Worm (Caenorhabditis elegans) whole organism, young adult: ENCODE measurements around the gene memi-3.
A peak's percentile ranks its signal among the peaks of the same experiment; 100 is the strongest.
"Not testable (repeated sequence)": the region's sequence is repeated elsewhere in the genome, so short reads cannot be mapped to it uniquely, and the experiment has no call there.

Source experiments
- B0336.3 ChIP-seq: fragments of 200-800 bp; sonication (Bioruptor generic); IDR thresholded peaks from 2 replicates; pipeline ENCODE4 v1.3.6; 2022; ENCODE audit warnings: missing genetic modification characterization, missing compliant biosample characterization
- D2030.7 ChIP-seq: fragments of 200-800 bp; sonication (Bioruptor generic); IDR thresholded peaks from 2 replicates; pipeline ENCODE4 v1.3.6; 2022; ENCODE audit warnings: missing genetic modification reagents, missing genetic modification characterization, missing compliant biosample characterization
- F33H1.4 ChIP-seq: fragments of 200-800 bp; sonication (Bioruptor generic); IDR thresholded peaks from 2 replicates; pipeline ENCODE4 v1.3.6; 2022; ENCODE audit warnings: missing genetic modification reagents, missing genetic modification characterization, missing compliant biosample characterization
- F39B2.1 ChIP-seq: fragments of 200-800 bp; sonication (Bioruptor generic); IDR thresholded peaks from 2 replicates; pipeline ENCODE4 v1.3.6; 2022; ENCODE audit warnings: missing genetic modification reagents, missing genetic modification characterization, missing compliant biosample characterization
- F49E8.2 ChIP-seq: sonication (generic microtip); optimal IDR thresholded peaks from 3 replicates; lab custom pipeline; 2017; ENCODE audit warnings: missing genetic modification characterization, mild to moderate bottlenecking, missing compliant biosample characterization, antibody characterized with exemption, moderate library complexity; ENCODE audit not compliant: insufficient read depth
- Y53G8AR.9 ChIP-seq: fragments of 200-800 bp; sonication (Bioruptor generic); conservative IDR thresholded peaks from 2 replicates; pipeline ENCODE4 v1.3.6; 2022; ENCODE audit warnings: missing genetic modification reagents, missing genetic modification characterization, missing compliant biosample characterization
- Y56A3A.18 ChIP-seq: fragments of 200-800 bp; sonication (Bioruptor generic); IDR thresholded peaks from 2 replicates; pipeline ENCODE4 v1.3.6; 2022; ENCODE audit warnings: missing genetic modification reagents, missing genetic modification characterization, missing compliant biosample characterization
- Y79H2A.3 ChIP-seq: fragments of 200-800 bp; sonication (Bioruptor generic); conservative IDR thresholded peaks from 2 replicates; pipeline ENCODE4 v1.3.6; 2022; ENCODE audit warnings: missing genetic modification reagents, missing genetic modification characterization, missing compliant biosample characterization
- Y95B8A.8 ChIP-seq: fragments of 200-800 bp; sonication (Bioruptor generic); IDR thresholded peaks from 2 replicates; pipeline ENCODE4 v1.3.6; 2022; ENCODE audit warnings: missing genetic modification reagents, missing genetic modification characterization, missing compliant biosample characterization
- ama-1 ChIP-seq, 3 experiments: fragments of 150-350 bp in 1 of 3; sonication (generic microtip) in 2 of 3; optimal IDR thresholded peaks; 2 replicates each; lab custom pipeline; 2014 to 2018; ENCODE audit warnings: missing biosample characterization in 2 of 3, missing genetic modification characterization in 2 of 3, missing genetic modification reagents in 2 of 3
- aptf-2 ChIP-seq: fragments of 200-800 bp; sonication (Bioruptor generic); conservative IDR thresholded peaks from 2 replicates; pipeline ENCODE4 v1.3.6; 2022; ENCODE audit warnings: missing genetic modification reagents, missing genetic modification characterization, missing compliant biosample characterization
- aptf-3 ChIP-seq: fragments of 200-800 bp; sonication (Bioruptor generic); IDR thresholded peaks from 2 replicates; pipeline ENCODE4 v1.3.6; 2022; ENCODE audit warnings: missing genetic modification characterization, missing compliant biosample characterization
- attf-6 ChIP-seq: fragments of 200-800 bp; sonication (Bioruptor generic); IDR thresholded peaks from 2 replicates; pipeline ENCODE4 v1.3.6; 2022; ENCODE audit warnings: missing genetic modification reagents, missing genetic modification characterization, missing compliant biosample characterization
- cebp-1 ChIP-seq, 2 experiments: fragments of 200-800 bp in 1 of 2; sonication (Bioruptor generic) in 1 of 2; sonication (generic microtip) in 1 of 2; IDR thresholded peaks in 1 of 2; optimal IDR thresholded peaks in 1 of 2; 2 replicates each; pipeline versions ENCODE4 v1.3.6 to Lab custom; 2017 to 2022; ENCODE audit warnings: missing compliant biosample characterization in 2 of 2, missing genetic modification characterization in 2 of 2, mild to moderate bottlenecking in 1 of 2, missing genetic modification reagents in 1 of 2, moderate library complexity in 1 of 2
- cebp-2 ChIP-seq: fragments of 200-800 bp; sonication (Bioruptor generic); IDR thresholded peaks from 2 replicates; pipeline ENCODE4 v1.3.6; 2022; ENCODE audit warnings: missing genetic modification characterization, missing compliant biosample characterization
- ceh-100 ChIP-seq: fragments of 200-800 bp; sonication (Bioruptor generic); IDR thresholded peaks from 2 replicates; pipeline ENCODE4 v1.3.6; 2022; ENCODE audit warnings: missing genetic modification reagents, missing genetic modification characterization, missing compliant biosample characterization
- ceh-58 ChIP-seq: fragments of 200-800 bp; sonication (Bioruptor generic); IDR thresholded peaks from 2 replicates; pipeline ENCODE4 v1.3.6; 2022; ENCODE audit warnings: missing genetic modification characterization, missing compliant biosample characterization
- dox-1 ChIP-seq: fragments of 200-800 bp; sonication (Bioruptor generic); IDR thresholded peaks from 2 replicates; pipeline ENCODE4 v1.3.6; 2022; ENCODE audit warnings: missing genetic modification reagents, missing genetic modification characterization, missing compliant biosample characterization
- egrh-3 ChIP-seq: fragments of 200-800 bp; sonication (Bioruptor generic); IDR thresholded peaks from 2 replicates; pipeline ENCODE4 v1.3.6; 2022; ENCODE audit warnings: missing genetic modification reagents, missing genetic modification characterization, missing compliant biosample characterization
- ekl-4 ChIP-seq: fragments of 200-800 bp; sonication (Bioruptor generic); IDR thresholded peaks from 2 replicates; pipeline ENCODE4 v1.3.6; 2022; ENCODE audit warnings: missing genetic modification reagents, missing genetic modification characterization, missing compliant biosample characterization
- hrde-1 ChIP-seq: sonication (generic microtip); optimal IDR thresholded peaks from 2 replicates; lab custom pipeline; 2016; ENCODE audit warnings: missing genetic modification characterization, mild to moderate bottlenecking, missing compliant biosample characterization, moderate library complexity, missing genotype, missing genetic modification reagents, borderline replicate concordance
- hsf-1 ChIP-seq: fragments of 200-800 bp; sonication (Bioruptor generic); IDR thresholded peaks from 2 replicates; pipeline ENCODE4 v1.3.6; 2022; ENCODE audit warnings: missing genetic modification reagents, missing genetic modification characterization, missing compliant biosample characterization
- lin-26 ChIP-seq: fragments of 200-800 bp; sonication (Bioruptor generic); IDR thresholded peaks from 2 replicates; pipeline ENCODE4 v1.3.6; 2022; ENCODE audit warnings: missing genetic modification reagents, missing genetic modification characterization, missing compliant biosample characterization
- lin-54 ChIP-seq: fragments of 200-800 bp; sonication (Bioruptor generic); optimal IDR thresholded peaks from 2 replicates; lab custom pipeline; 2018; ENCODE audit warnings: mild to moderate bottlenecking, missing genetic modification characterization, missing compliant biosample characterization
- madf-3 ChIP-seq: fragments of 200-800 bp; sonication (Bioruptor generic); IDR thresholded peaks from 2 replicates; pipeline ENCODE4 v1.3.6; 2022; ENCODE audit warnings: missing genetic modification reagents, missing genetic modification characterization, missing compliant biosample characterization
- madf-6 ChIP-seq: fragments of 200-800 bp; sonication (Bioruptor generic); IDR thresholded peaks from 2 replicates; pipeline ENCODE4 v1.3.6; 2022; ENCODE audit warnings: missing genetic modification reagents, missing genetic modification characterization, missing compliant biosample characterization
- madf-8 ChIP-seq: fragments of 200-800 bp; sonication (Bioruptor generic); conservative IDR thresholded peaks from 2 replicates; pipeline ENCODE4 v1.3.6; 2022; ENCODE audit warnings: missing genetic modification reagents, missing genetic modification characterization, missing compliant biosample characterization
- mcd-1 ChIP-seq: fragments of 200-800 bp; sonication (Bioruptor generic); IDR thresholded peaks from 2 replicates; pipeline ENCODE4 v1.3.6; 2022; ENCODE audit warnings: missing genetic modification reagents, missing genetic modification characterization, missing compliant biosample characterization
- pbrm-1 ChIP-seq: fragments of 200-800 bp; sonication (Bioruptor generic); IDR thresholded peaks from 2 replicates; pipeline ENCODE4 v1.3.6; 2022; ENCODE audit warnings: missing genetic modification reagents, missing genetic modification characterization, missing compliant biosample characterization
- snpc-3.4 ChIP-seq: sonication (generic microtip); optimal IDR thresholded peaks from 2 replicates; lab custom pipeline; 2017; ENCODE audit warnings: missing genetic modification characterization, mild to moderate bottlenecking, missing compliant biosample characterization, antibody characterized with exemption, moderate library complexity, missing genotype, missing genetic modification reagents
- snpc-4 ChIP-seq, 5 experiments: fragments of 150-350 bp in 1 of 5; sonication (generic microtip) in 4 of 5; optimal IDR thresholded peaks; 2 replicates each; lab custom pipeline; 2014 to 2018; ENCODE audit warnings: missing genetic modification characterization in 5 of 5, missing biosample characterization in 3 of 5, antibody characterized with exemption in 2 of 5, mild to moderate bottlenecking in 2 of 5, missing compliant biosample characterization in 2 of 5, missing genotype in 2 of 5, moderate library complexity in 2 of 5, missing genetic modification reagents in 1 of 5
- tbp1 ChIP-seq: fragments of 200-800 bp; sonication (Bioruptor generic); optimal IDR thresholded peaks from 2 replicates; lab custom pipeline; 2018; ENCODE audit warnings: mild to moderate bottlenecking, missing genetic modification characterization, missing compliant biosample characterization
- xnd-1 ChIP-seq: sonication (generic microtip); optimal IDR thresholded peaks from 2 replicates; lab custom pipeline; 2016; ENCODE audit warnings: missing genotype, missing genetic modification reagents, missing genetic modification characterization, missing compliant biosample characterization

The memi-3 gene

DNA sequence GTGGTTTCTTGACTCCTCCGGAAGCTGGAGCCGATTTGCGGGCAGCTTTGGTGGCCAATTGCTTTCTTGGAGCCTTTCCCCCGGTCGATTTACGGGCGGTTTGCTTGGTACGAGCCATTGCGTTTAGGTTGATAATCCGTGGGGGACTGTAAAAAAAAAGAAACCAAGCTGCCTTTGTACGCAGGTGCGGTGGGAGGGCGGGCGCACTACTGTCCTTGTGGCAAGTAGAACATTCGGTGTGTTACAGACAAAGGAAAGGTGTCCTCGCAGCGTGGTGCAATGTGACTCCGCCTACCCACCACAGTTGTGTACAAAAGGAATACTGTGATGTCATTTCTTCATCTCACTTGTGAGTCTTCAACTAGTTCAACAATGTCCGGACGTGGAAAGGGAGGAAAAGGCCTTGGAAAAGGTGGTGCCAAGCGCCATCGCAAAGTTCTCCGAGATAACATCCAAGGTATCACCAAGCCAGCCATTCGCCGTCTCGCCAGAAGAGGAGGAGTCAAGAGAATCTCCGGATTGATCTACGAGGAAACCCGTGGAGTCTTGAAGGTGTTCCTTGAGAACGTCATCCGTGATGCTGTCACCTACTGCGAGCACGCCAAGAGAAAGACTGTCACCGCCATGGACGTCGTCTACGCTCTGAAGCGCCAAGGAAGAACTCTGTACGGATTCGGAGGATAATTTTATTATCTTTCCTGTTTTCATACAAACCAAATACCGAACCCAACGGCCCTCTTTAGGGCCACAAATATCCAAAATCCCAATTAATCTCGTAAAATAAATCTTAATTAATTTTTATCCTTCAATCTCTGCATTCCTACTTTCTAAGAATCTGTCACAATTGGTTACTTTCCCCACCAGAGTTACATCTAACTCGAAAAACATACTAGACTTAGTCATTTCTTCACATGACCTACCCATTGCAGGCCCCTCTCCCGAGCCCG lies 3.9 kb upstream of the memi-3 start, which contains the start of the genes his-63 and his-64 (continued):
- TF ChIP-seq ekl-4 (peak; percentile 70), madf-3 (GFP tag; lab: Robert Waterston, UW) (peak; percentile 81; the same call in 1 of the 2 replicates), lin-54 (peak; percentile 5), F33H1.4 (peak; percentile 54), egrh-3 (GFP tag; lab: Robert Waterston, UW) (peak; percentile 8; the same call in 1 of the 2 replicates), aptf-2 (GFP tag; lab: Robert Waterston, UW) (peak; percentile 92), tbp1 (GFP tag; lab: Kevin White, UChicago) (peak; percentile 48), lin-26 (GFP tag; lab: Robert Waterston, UW) (peak; percentile 85), snpc-3.4 (tag; lab: Kevin White, UChicago) (peak; percentile 39), snpc-4 (tag; optimal IDR thresholded peaks at IDR 0.05; lab: Kevin White, UChicago) (peak in 1 of 4 experiments; percentile 25), Y53G8AR.9 (GFP tag; lab: Robert Waterston, UW) (peak; percentile 66), hrde-1 (tag; lab: Kevin White, UChicago) (peak; percentile 63), cebp-2 (GFP tag; lab: Robert Waterston, UW) (0 out of 2 replicates have a peak, but pooled peaks have one; percentile 28), F49E8.2 (peak; percentile 37), mcd-1 (GFP tag; lab: Robert Waterston, UW) (0 out of 2 replicates have a peak, but pooled peaks have one; percentile 34), ceh-58 (peak; percentile 84; the same call in 1 of the 2 replicates), aptf-3 (GFP tag; lab: Robert Waterston, UW) (0 out of 2 replicates have a peak, but pooled peaks have one; percentile 28), Y56A3A.18 (GFP tag; lab: Robert Waterston, UW) (peak; percentile 15; the same call in 1 of the 2 replicates), B0336.3 (peak; percentile 61; the same call in 1 of the 2 replicates), xnd-1 (peak; percentile 12), ceh-100 (GFP tag; lab: Robert Waterston, UW) (0 out of 2 replicates have a peak, but pooled peaks have one; percentile 26), pbrm-1 (peak; percentile 62; the same call in 1 of the 2 replicates), dox-1 (GFP tag; lab: Robert Waterston, UW) (peak; percentile 90)
- not testable (repeated sequence) for TF ChIP-seq snpc-4 (GFP tag; optimal IDR thresholded peaks at IDR 0.05; lab: Kevin White, UChicago)

DNA sequence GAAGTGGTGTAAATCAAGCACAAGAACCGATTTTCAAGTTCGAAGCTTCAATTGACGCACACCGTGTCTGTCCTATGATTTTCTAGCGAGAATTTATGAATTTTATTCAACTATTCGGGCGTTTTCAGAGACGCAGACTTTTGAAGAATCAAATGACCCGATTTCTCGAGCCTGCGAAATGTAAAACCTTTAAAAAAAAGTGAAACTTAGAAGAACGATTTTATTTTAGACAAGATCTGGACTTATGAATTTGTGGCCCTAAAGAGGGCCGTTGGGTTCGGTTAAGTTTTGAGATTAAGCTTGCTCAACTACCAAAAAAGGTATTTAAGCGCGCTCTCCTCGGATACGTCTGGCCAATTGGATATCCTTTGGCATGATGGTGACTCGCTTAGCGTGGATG lies 3.0 kb upstream of the memi-3 start:
- TF ChIP-seq snpc-4 (GFP tag; optimal IDR thresholded peaks at IDR 0.05; lab: Kevin White, UChicago); ama-1 (optimal IDR thresholded peaks at IDR 0.05; lab: Kevin White, UChicago); cebp-1 (GFP tag; IDR thresholded peaks at IDR 0.05; lab: Robert Waterston, UW): not testable (repeated sequence)
- TF ChIP-seq snpc-4 (tag; optimal IDR thresholded peaks at IDR 0.05; lab: Kevin White, UChicago) (peak in 1 of 4 experiments; percentile 6), hrde-1 (tag; lab: Kevin White, UChicago) (peak; percentile 34), ama-1 (GFP tag; optimal IDR thresholded peaks at IDR 0.05; lab: Kevin White, UChicago) (peak in 1 of 2 experiments; percentile 36), F33H1.4 (peak; percentile 39), ekl-4 (peak; percentile 68), Y79H2A.3 (GFP tag; lab: Robert Waterston, UW) (0 out of 2 replicates have a peak, but pooled peaks have one; percentile 18), lin-26 (GFP tag; lab: Robert Waterston, UW) (peak; percentile 60), Y95B8A.8 (GFP tag; lab: Robert Waterston, UW) (peak; percentile 64; the same call in 1 of the 2 replicates), D2030.7 (peak; percentile 26), B0336.3 (0 out of 2 replicates have a peak, but pooled peaks have one; percentile 12), ceh-58 (0 out of 2 replicates have a peak, but pooled peaks have one; percentile 70), madf-6 (GFP tag; lab: Robert Waterston, UW) (peak; percentile 61), cebp-1 (tag; optimal IDR thresholded peaks at IDR 0.05; lab: Kevin White, UChicago) (peak; percentile 5), F39B2.1 (GFP tag; lab: Robert Waterston, UW) (peak; percentile 39; the same call in 1 of the 2 replicates), madf-8 (GFP tag; lab: Robert Waterston, UW) (peak; percentile 14; the same call in 1 of the 2 replicates), attf-6 (GFP tag; lab: Robert Waterston, UW) (peak; percentile 64), hsf-1 (GFP tag; lab: Robert Waterston, UW) (peak; percentile 12; the same call in 1 of the 2 replicates), pbrm-1 (0 out of 2 replicates have a peak, but pooled peaks have one; percentile 17), lin-54 (peak; percentile 22), Y53G8AR.9 (GFP tag; lab: Robert Waterston, UW) (0 out of 2 replicates have a peak, but pooled peaks have one; percentile 53)
